Worm (Caenorhabditis elegans) whole organism, young adult: ENCODE data around the gene ZK809.1.

Experiments
- B0019.2 ChIP-seq: fragments of 200-800 bp; sonication (Bioruptor generic); conservative IDR thresholded peaks from 2 replicates; pipeline ENCODE4 v1.3.6; 2022; ENCODE audit warnings: missing genetic modification reagents, missing genetic modification characterization, missing compliant biosample characterization
- B0261.1 ChIP-seq: sonication (generic microtip); optimal IDR thresholded peaks from 2 replicates; lab custom pipeline; 2016; ENCODE audit warnings: mild to moderate bottlenecking, missing genetic modification characterization, moderate library complexity, missing compliant biosample characterization
- B0336.3 ChIP-seq: fragments of 200-800 bp; sonication (Bioruptor generic); IDR thresholded peaks from 2 replicates; pipeline ENCODE4 v1.3.6; 2022; ENCODE audit warnings: missing genetic modification characterization, missing compliant biosample characterization
- D2030.7 ChIP-seq: fragments of 200-800 bp; sonication (Bioruptor generic); IDR thresholded peaks from 2 replicates; pipeline ENCODE4 v1.3.6; 2022; ENCODE audit warnings: missing genetic modification reagents, missing genetic modification characterization, missing compliant biosample characterization
- F10E7.11 ChIP-seq: sonication (generic microtip); optimal IDR thresholded peaks from 2 replicates; lab custom pipeline; 2017; ENCODE audit warnings: mild to moderate bottlenecking, missing genetic modification characterization, moderate library complexity, missing compliant biosample characterization
- F55B11.4 ChIP-seq: sonication (generic microtip); optimal IDR thresholded peaks from 2 replicates; lab custom pipeline; 2016; ENCODE audit warnings: missing compliant biosample characterization, missing genetic modification characterization, borderline replicate concordance; ENCODE audit not compliant: insufficient read depth
- F57A8.1 ChIP-seq: fragments of 200-800 bp; sonication (Bioruptor generic); optimal IDR thresholded peaks from 2 replicates; lab custom pipeline; 2018; ENCODE audit warnings: mild to moderate bottlenecking, missing genetic modification characterization, moderate library complexity, missing compliant biosample characterization
- T07F8.4 ChIP-seq: sonication (generic microtip); optimal IDR thresholded peaks from 2 replicates; lab custom pipeline; 2016; ENCODE audit warnings: mild to moderate bottlenecking, missing genetic modification characterization, moderate library complexity, missing compliant biosample characterization
- Y53F4B.3 ChIP-seq: fragments of 200-800 bp; sonication (Bioruptor generic); IDR thresholded peaks from 2 replicates; pipeline ENCODE4 v1.3.6; 2022; ENCODE audit warnings: missing genetic modification reagents, missing genetic modification characterization, missing compliant biosample characterization
- Y53G8AR.9 ChIP-seq: fragments of 200-800 bp; sonication (Bioruptor generic); conservative IDR thresholded peaks from 2 replicates; pipeline ENCODE4 v1.3.6; 2022; ENCODE audit warnings: missing genetic modification reagents, missing genetic modification characterization, missing compliant biosample characterization
- ZK185.1 ChIP-seq: sonication (generic microtip); optimal IDR thresholded peaks from 2 replicates; lab custom pipeline; 2016; ENCODE audit warnings: mild to moderate bottlenecking, missing genetic modification characterization, missing compliant biosample characterization; ENCODE audit not compliant: poor library complexity, severe bottlenecking
- attf-5 ChIP-seq: fragments of 200-800 bp; sonication (Bioruptor generic); optimal IDR thresholded peaks from 2 replicates; lab custom pipeline; 2018; ENCODE audit warnings: mild to moderate bottlenecking, missing genetic modification characterization, missing compliant biosample characterization
- bed-2 ChIP-seq: fragments of 200-800 bp; sonication (Bioruptor generic); IDR thresholded peaks from 2 replicates; pipeline ENCODE4 v1.3.6; 2022; ENCODE audit warnings: missing genetic modification reagents, missing genetic modification characterization, missing compliant biosample characterization
- cebp-1 ChIP-seq, 2 experiments: fragments of 200-800 bp in 1 of 2; sonication (Bioruptor generic) in 1 of 2; sonication (generic microtip) in 1 of 2; IDR thresholded peaks in 1 of 2; optimal IDR thresholded peaks in 1 of 2; 2 replicates each; pipeline versions ENCODE4 v1.3.6 to Lab custom; 2017 to 2022; ENCODE audit warnings: missing compliant biosample characterization in 2 of 2, missing genetic modification characterization in 2 of 2, mild to moderate bottlenecking in 1 of 2, missing genetic modification reagents in 1 of 2, moderate library complexity in 1 of 2
- ceh-58 ChIP-seq: fragments of 200-800 bp; sonication (Bioruptor generic); IDR thresholded peaks from 2 replicates; pipeline ENCODE4 v1.3.6; 2022; ENCODE audit warnings: missing genetic modification characterization, missing compliant biosample characterization
- chd-7 ChIP-seq: sonication (generic microtip); optimal IDR thresholded peaks from 2 replicates; lab custom pipeline; 2016; ENCODE audit warnings: mild to moderate bottlenecking, missing genetic modification characterization, moderate library complexity, missing compliant biosample characterization
- dox-1 ChIP-seq: fragments of 200-800 bp; sonication (Bioruptor generic); IDR thresholded peaks from 2 replicates; pipeline ENCODE4 v1.3.6; 2022; ENCODE audit warnings: missing genetic modification reagents, missing genetic modification characterization, missing compliant biosample characterization
- dpff-1 ChIP-seq: sonication (generic microtip); optimal IDR thresholded peaks from 2 replicates; lab custom pipeline; 2017; ENCODE audit warnings: mild to moderate bottlenecking, missing genetic modification characterization, missing compliant biosample characterization
- efl-1 ChIP-seq: fragments of 150-350 bp; optimal IDR thresholded peaks from 2 replicates; lab custom pipeline; 2014; ENCODE audit warnings: missing biosample characterization, missing genetic modification reagents, missing genetic modification characterization
- egl-18 ChIP-seq: fragments of 200-800 bp; sonication (Bioruptor generic); IDR thresholded peaks from 2 replicates; pipeline ENCODE4 v1.3.6; 2022; ENCODE audit warnings: missing genetic modification reagents, missing genetic modification characterization, missing compliant biosample characterization
- egrh-3 ChIP-seq: fragments of 200-800 bp; sonication (Bioruptor generic); IDR thresholded peaks from 2 replicates; pipeline ENCODE4 v1.3.6; 2022; ENCODE audit warnings: missing genetic modification reagents, missing genetic modification characterization, missing compliant biosample characterization
- gei-17 ChIP-seq: fragments of 200-800 bp; sonication (Bioruptor generic); optimal IDR thresholded peaks from 2 replicates; lab custom pipeline; 2018; ENCODE audit warnings: mild to moderate bottlenecking, missing genetic modification characterization, missing compliant biosample characterization
- hlh-26 ChIP-seq: fragments of 200-800 bp; sonication (Bioruptor generic); conservative IDR thresholded peaks from 2 replicates; pipeline ENCODE4 v1.3.6; 2022; ENCODE audit warnings: missing genetic modification reagents, missing genetic modification characterization, missing compliant biosample characterization
- hmg-1.2 ChIP-seq: fragments of 200-800 bp; sonication (Bioruptor generic); IDR thresholded peaks from 2 replicates; pipeline ENCODE4 v1.3.6; 2022; ENCODE audit warnings: missing genetic modification reagents, missing genetic modification characterization, missing compliant biosample characterization
- hmg-20 ChIP-seq: fragments of 200-800 bp; sonication (Bioruptor generic); IDR thresholded peaks from 2 replicates; pipeline ENCODE4 v1.3.6; 2022; ENCODE audit warnings: missing genetic modification reagents, missing genetic modification characterization, missing compliant biosample characterization
- hrde-1 ChIP-seq: sonication (generic microtip); optimal IDR thresholded peaks from 2 replicates; lab custom pipeline; 2016; ENCODE audit warnings: missing genetic modification characterization, mild to moderate bottlenecking, missing compliant biosample characterization, moderate library complexity, missing genotype, missing genetic modification reagents, borderline replicate concordance
- hsf-1 ChIP-seq: fragments of 200-800 bp; sonication (Bioruptor generic); IDR thresholded peaks from 2 replicates; pipeline ENCODE4 v1.3.6; 2022; ENCODE audit warnings: missing genetic modification reagents, missing genetic modification characterization, missing compliant biosample characterization
- lin-26 ChIP-seq: fragments of 200-800 bp; sonication (Bioruptor generic); IDR thresholded peaks from 2 replicates; pipeline ENCODE4 v1.3.6; 2022; ENCODE audit warnings: missing genetic modification reagents, missing genetic modification characterization, missing compliant biosample characterization
- lin-35 ChIP-seq, 3 experiments: fragments of 150-350 bp in 2 of 3; sonication (generic microtip) in 1 of 3; optimal IDR thresholded peaks; 2 replicates each; lab custom pipeline; 2014 to 2018; ENCODE audit warnings: missing biosample characterization in 3 of 3, missing genetic modification characterization in 3 of 3, missing genetic modification reagents in 3 of 3
- lin-40 ChIP-seq: sonication (generic microtip); optimal IDR thresholded peaks from 2 replicates; lab custom pipeline; 2016; ENCODE audit warnings: missing genetic modification characterization, mild to moderate bottlenecking, missing compliant biosample characterization, missing genotype, missing genetic modification reagents
- lsy-27 ChIP-seq: sonication (generic microtip); optimal IDR thresholded peaks from 2 replicates; lab custom pipeline; 2017; ENCODE audit warnings: missing genetic modification characterization, mild to moderate bottlenecking, missing compliant biosample characterization, antibody characterized with exemption, missing genotype, borderline replicate concordance; ENCODE audit not compliant: insufficient read depth
- nhr-120 ChIP-seq: fragments of 200-800 bp; sonication (Bioruptor generic); IDR thresholded peaks from 2 replicates; pipeline ENCODE4 v1.3.6; 2022; ENCODE audit warnings: missing genetic modification characterization, missing compliant biosample characterization
- nhr-27 ChIP-seq: fragments of 200-800 bp; sonication (Bioruptor generic); optimal IDR thresholded peaks from 2 replicates; lab custom pipeline; 2018; ENCODE audit warnings: mild to moderate bottlenecking, missing genetic modification characterization, moderate library complexity, missing compliant biosample characterization
- nhr-80 ChIP-seq: sonication (generic microtip); optimal IDR thresholded peaks from 2 replicates; lab custom pipeline; 2016; ENCODE audit warnings: missing genetic modification characterization, missing compliant biosample characterization
- nhr-90 ChIP-seq: sonication (generic microtip); optimal IDR thresholded peaks from 2 replicates; lab custom pipeline; 2016; ENCODE audit warnings: missing genotype, mild to moderate bottlenecking, missing genetic modification characterization, missing compliant biosample characterization
- pbrm-1 ChIP-seq: fragments of 200-800 bp; sonication (Bioruptor generic); IDR thresholded peaks from 2 replicates; pipeline ENCODE4 v1.3.6; 2022; ENCODE audit warnings: missing genetic modification reagents, missing genetic modification characterization, missing compliant biosample characterization
- pha-4 ChIP-seq: fragments of 150-350 bp; sonication (generic microtip); optimal IDR thresholded peaks from 2 replicates; lab custom pipeline; 2014; ENCODE audit warnings: missing biosample characterization, missing genetic modification reagents, missing genetic modification characterization
- rcor-1 ChIP-seq: fragments of 200-800 bp; sonication (Bioruptor generic); IDR thresholded peaks from 2 replicates; pipeline ENCODE4 v1.3.6; 2022; ENCODE audit warnings: missing genetic modification reagents, missing genetic modification characterization, missing compliant biosample characterization
- rec-8 ChIP-seq, 2 experiments: sonication (generic microtip); optimal IDR thresholded peaks; 2 replicates each; lab custom pipeline; 2016; ENCODE audit warnings: mild to moderate bottlenecking in 2 of 2, missing genetic modification characterization in 2 of 2, missing genetic modification reagents in 2 of 2, missing genotype in 2 of 2, missing biosample characterization in 1 of 2, missing compliant biosample characterization in 1 of 2, moderate library complexity in 1 of 2
- snpc-1.3 ChIP-seq: sonication (generic microtip); optimal IDR thresholded peaks from 2 replicates; lab custom pipeline; 2017; ENCODE audit warnings: missing genetic modification characterization, mild to moderate bottlenecking, missing compliant biosample characterization, antibody characterized with exemption, moderate library complexity, missing genotype, missing genetic modification reagents; ENCODE audit not compliant: insufficient read depth
- sptf-2 ChIP-seq: fragments of 200-800 bp; sonication (Bioruptor generic); optimal IDR thresholded peaks from 2 replicates; lab custom pipeline; 2018; ENCODE audit warnings: mild to moderate bottlenecking, missing genetic modification characterization, missing compliant biosample characterization
- tbp1 ChIP-seq: fragments of 200-800 bp; sonication (Bioruptor generic); optimal IDR thresholded peaks from 2 replicates; lab custom pipeline; 2018; ENCODE audit warnings: mild to moderate bottlenecking, missing genetic modification characterization, missing compliant biosample characterization
- zim-3 ChIP-seq: sonication (generic microtip); optimal IDR thresholded peaks from 2 replicates; lab custom pipeline; 2017; ENCODE audit warnings: mild to moderate bottlenecking, missing genetic modification characterization, moderate library complexity, missing compliant biosample characterization
- ztf-18 ChIP-seq: sonication (generic microtip); optimal IDR thresholded peaks from 2 replicates; lab custom pipeline; 2016; ENCODE audit warnings: missing genotype, mild to moderate bottlenecking, missing genetic modification characterization, missing compliant biosample characterization
- ztf-28 ChIP-seq: fragments of 200-800 bp; sonication (Bioruptor generic); IDR thresholded peaks from 2 replicates; pipeline ENCODE4 v1.3.6; 2022; ENCODE audit warnings: missing genetic modification reagents, missing genetic modification characterization, missing compliant biosample characterization

Gene ZK809.1

DNA sequence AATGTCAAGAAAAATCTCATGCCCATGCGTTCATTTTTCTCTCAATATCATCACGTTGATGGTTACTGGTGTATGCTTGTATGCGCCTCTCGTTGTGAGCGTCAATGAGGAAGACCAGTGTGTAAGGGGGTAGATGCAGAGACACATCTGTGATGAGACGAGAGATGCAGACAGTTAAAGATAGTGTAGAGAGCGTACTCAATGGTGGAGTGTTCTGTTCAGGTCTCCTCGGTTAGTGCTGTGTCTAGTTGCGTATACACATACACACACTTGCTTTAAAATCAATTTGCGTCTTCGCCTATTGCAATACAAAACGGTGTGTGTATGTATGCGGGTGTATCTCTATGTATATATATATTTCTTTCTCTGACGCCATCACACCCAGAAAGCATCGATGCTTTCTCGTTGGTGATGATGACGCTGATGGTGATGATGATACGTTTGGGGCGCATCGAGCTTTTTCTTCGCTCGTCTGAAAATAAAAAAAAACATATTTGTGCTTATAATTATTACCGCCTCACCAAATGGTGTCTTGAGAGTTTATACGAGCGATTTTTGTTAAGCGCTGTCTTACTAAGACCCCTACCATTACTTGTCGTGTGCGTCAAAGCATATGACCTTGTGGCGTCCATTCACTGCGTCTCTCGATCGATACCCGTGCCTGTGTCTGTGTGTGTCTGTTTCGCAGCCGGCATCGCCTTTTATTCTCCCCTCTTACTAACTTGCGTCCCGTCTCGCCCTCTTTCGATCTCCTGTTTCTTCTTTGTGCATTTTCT, 48.3 kb upstream of the ZK809.1 start, which contains the start of gene F40F11.3 (continued):
- TF ChIP-seq lin-35 (GFP tag; optimal IDR thresholded peaks at IDR 0.05; lab: Kevin White, UChicago) (peak in 1 of 3 experiments; percentile 82), snpc-1.3 (no peak), pbrm-1 (peak; percentile 73), T07F8.4 (no peak), B0019.2 (GFP tag; lab: Robert Waterston, UW) (no peak), hlh-26 (GFP tag; lab: Robert Waterston, UW) (no peak), dox-1 (GFP tag; lab: Robert Waterston, UW) (peak; percentile 68), cebp-1 (GFP tag; IDR thresholded peaks at IDR 0.05; lab: Robert Waterston, UW) (peak; percentile 7; the same call in 1 of the 2 replicates), cebp-1 (tag; optimal IDR thresholded peaks at IDR 0.05; lab: Kevin White, UChicago) (peak; percentile 77), nhr-80 (tag; lab: Kevin White, UChicago) (peak; percentile 41), efl-1 (no peak), F57A8.1 (peak; percentile 25), bed-2 (no peak), ZK185.1 (tag; lab: Kevin White, UChicago) (peak; percentile 79), hmg-1.2 (GFP tag; lab: Robert Waterston, UW) (peak; percentile 96), lin-40 (peak; percentile 83), tbp1 (peak; percentile 54), D2030.7 (GFP tag; lab: Robert Waterston, UW) (no peak), ceh-58 (GFP tag; lab: Robert Waterston, UW) (no peak; the same call in 1 of the 2 replicates), hrde-1 (tag; lab: Kevin White, UChicago) (no peak), nhr-90 (tag; lab: Kevin White, UChicago) (peak; percentile 13), chd-7 (peak; percentile 14), dpff-1 (tag; lab: Kevin White, UChicago) (no peak), ztf-28 (GFP tag; lab: Robert Waterston, UW) (no peak), Y53F4B.3 (no peak), hsf-1 (GFP tag; lab: Robert Waterston, UW) (no peak), gei-17 (no peak), attf-5 (GFP tag; lab: Kevin White, UChicago) (peak; percentile 90), F10E7.11 (tag; lab: Kevin White, UChicago) (no peak), ztf-18 (tag; lab: Kevin White, UChicago) (peak; percentile 2), lsy-27 (tag; lab: Kevin White, UChicago) (no peak), egrh-3 (GFP tag; lab: Robert Waterston, UW) (no peak), B0336.3 (peak; percentile 26), Y53G8AR.9 (GFP tag; lab: Robert Waterston, UW) (no peak; the same call in 1 of the 2 replicates), zim-3 (no peak), rcor-1 (no peak), F55B11.4 (tag; lab: Kevin White, UChicago) (no peak), sptf-2 (GFP tag; lab: Kevin White, UChicago) (no peak), nhr-27 (tag; lab: Kevin White, UChicago) (no peak), B0261.1 (no peak), rec-8 (tag; optimal IDR thresholded peaks at IDR 0.05; lab: Kevin White, UChicago) (no peak), hmg-20 (GFP tag; lab: Robert Waterston, UW) (peak; percentile 37; the same call in 1 of the 2 replicates), pha-4 (tag; lab: Kevin White, UChicago) (no peak), lin-26 (peak; percentile 66; the same call in 1 of the 2 replicates), nhr-120 (GFP tag; lab: Robert Waterston, UW) (no peak), egl-18 (GFP tag; lab: Robert Waterston, UW) (0 out of 2 replicates have a peak, but pooled peaks have one; percentile 40)
